Worm (Caenorhabditis elegans) whole organism, L4/young adult: ENCODE data around the gene F44F4.10.

Source experiments
- W03F9.2 ChIP-seq: fragments of 150-350 bp; optimal IDR thresholded peaks from 2 replicates; lab custom pipeline; 2014; ENCODE audit warnings: missing biosample characterization, missing genetic modification characterization
- dao-5 ChIP-seq: sonication (generic microtip); optimal IDR thresholded peaks from 2 replicates; lab custom pipeline; 2016; ENCODE audit warnings: missing genotype, missing genetic modification characterization, moderate library complexity, missing compliant biosample characterization
- him-1 ChIP-seq: sonication (generic microtip); optimal IDR thresholded peaks from 2 replicates; lab custom pipeline; 2016; ENCODE audit warnings: missing genotype, missing genetic modification reagents, missing genetic modification characterization, missing compliant biosample characterization

DNA sequence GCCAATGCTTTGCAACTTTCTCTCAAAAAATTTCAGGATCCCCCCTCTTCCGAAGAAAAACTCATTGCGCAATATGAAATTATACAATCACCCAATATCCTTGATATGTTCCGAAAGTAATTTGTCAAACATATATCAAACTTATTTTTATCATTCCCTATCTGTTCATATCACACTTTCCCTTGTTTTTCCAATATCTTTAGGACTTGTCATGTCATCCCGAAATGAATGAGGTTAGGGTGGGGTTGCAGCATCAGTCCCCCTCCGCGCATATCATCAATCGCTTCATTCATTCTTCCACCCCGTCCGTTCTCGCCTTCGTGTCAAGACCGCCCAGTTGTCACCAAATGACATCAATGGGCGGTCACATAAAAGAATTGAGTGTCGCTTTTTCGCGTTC is 42.6 kb upstream of the F44F4.10 start:
- TF ChIP-seq him-1 (tag; lab: Kevin White, UChicago) (no peak), dao-5 (tag; lab: Kevin White, UChicago) (no peak), W03F9.2 (no peak)
